Fruit fly (Drosophila melanogaster) whole organism, embryonic: ENCODE results near the gene CG7135.
A peak's percentile ranks its signal among the peaks of the same experiment; 100 is the strongest.

Experiments used
- ATbp ChIP-seq: fragments of 200-800 bp; sonication (Bioruptor generic); optimal IDR thresholded peaks from 2 replicates; lab custom pipeline; 2017; ENCODE audit warnings: missing biosample characterization, mild to moderate bottlenecking, missing genetic modification characterization, missing genetic modification reagents
- Atf6 ChIP-seq: fragments of 200-800 bp; sonication (Bioruptor generic); IDR thresholded peaks from 2 replicates; pipeline ENCODE4 v1.3.6; 2022; ENCODE audit warnings: missing biosample characterization, missing genetic modification characterization
- CG10321 ChIP-seq: fragments of 200-800 bp; sonication (Bioruptor generic); IDR thresholded peaks from 2 replicates; pipeline ENCODE4 v1.3.6; 2022; ENCODE audit warnings: missing biosample characterization, missing genetic modification characterization
- CG10462 ChIP-seq: fragments of 200-800 bp; sonication (Bioruptor generic); optimal IDR thresholded peaks from 2 replicates; lab custom pipeline; 2016; ENCODE audit warnings: missing biosample characterization, missing genetic modification characterization
- CG11504 ChIP-seq: fragments of 200-800 bp; sonication (Bioruptor generic); optimal IDR thresholded peaks from 3 replicates; lab custom pipeline; 2019; ENCODE audit warnings: missing biosample characterization, mild to moderate bottlenecking, missing genetic modification characterization, moderate library complexity
- CG15601 ChIP-seq: fragments of 200-800 bp; sonication (Bioruptor generic); optimal IDR thresholded peaks from 3 replicates; lab custom pipeline; 2019; ENCODE audit warnings: missing biosample characterization, mild to moderate bottlenecking, missing genetic modification characterization, moderate library complexity
- CG17802 ChIP-seq: fragments of 200-800 bp; sonication (Bioruptor generic); optimal IDR thresholded peaks from 2 replicates; lab custom pipeline; 2018; ENCODE audit warnings: missing biosample characterization, mild to moderate bottlenecking, missing genetic modification characterization, moderate library complexity
- CG18011 ChIP-seq: fragments of 200-800 bp; sonication (Bioruptor generic); optimal IDR thresholded peaks from 2 replicates; lab custom pipeline; 2017; ENCODE audit warnings: missing biosample characterization, missing genetic modification characterization, mild to moderate bottlenecking, moderate library complexity, missing genotype
- CG1832 ChIP-seq: fragments of 200-800 bp; sonication (Bioruptor generic); optimal IDR thresholded peaks from 2 replicates; lab custom pipeline; 2017; ENCODE audit warnings: missing biosample characterization, mild to moderate bottlenecking, missing genetic modification characterization, inconsistent platforms
- CG2889 ChIP-seq: fragments of 200-800 bp; sonication (Bioruptor generic); IDR thresholded peaks from 3 replicates; pipeline ENCODE4 v1.3.6; 2022; ENCODE audit warnings: missing biosample characterization, missing genetic modification characterization
- CG33213 ChIP-seq: fragments of 200-800 bp; sonication (Bioruptor generic); optimal IDR thresholded peaks from 3 replicates; lab custom pipeline; 2016; ENCODE audit warnings: missing biosample characterization, missing genetic modification characterization
- CG34376 ChIP-seq: fragments of 200-800 bp; sonication (Bioruptor generic); optimal IDR thresholded peaks from 2 replicates; lab custom pipeline; 2018; ENCODE audit warnings: missing biosample characterization, mild to moderate bottlenecking, missing genetic modification characterization
- CG7372 ChIP-seq: fragments of 200-800 bp; sonication (Bioruptor generic); IDR thresholded peaks from 2 replicates; pipeline ENCODE4 v1.3.6; 2022; ENCODE audit warnings: missing biosample characterization, missing genetic modification characterization
- CG7839 ChIP-seq: fragments of 200-800 bp; sonication (Bioruptor generic); optimal IDR thresholded peaks from 3 replicates; lab custom pipeline; 2018; ENCODE audit warnings: missing biosample characterization, mild to moderate bottlenecking, missing genetic modification characterization, moderate library complexity
- CG7928 ChIP-seq: fragments of 200-800 bp; sonication (Bioruptor generic); optimal IDR thresholded peaks from 2 replicates; lab custom pipeline; 2017; ENCODE audit warnings: missing biosample characterization, mild to moderate bottlenecking, missing genetic modification characterization
- CG8281 ChIP-seq: fragments of 200-800 bp; sonication (Bioruptor generic); optimal IDR thresholded peaks from 2 replicates; lab custom pipeline; 2018; ENCODE audit warnings: missing biosample characterization, mild to moderate bottlenecking, missing genetic modification characterization, moderate library complexity
- CTCF ChIP-seq: fragments of 200-800 bp; sonication (Bioruptor generic); optimal IDR thresholded peaks from 2 replicates; lab custom pipeline; 2017; ENCODE audit warnings: missing biosample characterization, mild to moderate bottlenecking, missing genetic modification characterization, moderate library complexity
- Dad ChIP-seq: fragments of 200-800 bp; sonication (Bioruptor generic); optimal IDR thresholded peaks from 3 replicates; lab custom pipeline; 2016; ENCODE audit warnings: missing biosample characterization, missing genetic modification characterization
- Gug ChIP-seq: fragments of 200-800 bp; sonication (Bioruptor generic); IDR thresholded peaks from 4 replicates; pipeline ENCODE4 v1.3.6; 2022; ENCODE audit warnings: missing biosample characterization, missing genetic modification characterization
- Jarid2 ChIP-seq: fragments of 200-800 bp; sonication (Bioruptor generic); optimal IDR thresholded peaks from 3 replicates; lab custom pipeline; 2017; ENCODE audit warnings: mild to moderate bottlenecking, missing biosample characterization, missing genetic modification reagents, missing genetic modification characterization
- NC2α ChIP-seq: fragments of 200-800 bp; sonication (Bioruptor generic); optimal IDR thresholded peaks from 2 replicates; lab custom pipeline; 2016; ENCODE audit warnings: missing biosample characterization, missing genetic modification characterization
- Nf-YA ChIP-seq: fragments of 200-800 bp; sonication (Bioruptor generic); IDR thresholded peaks from 2 replicates; pipeline ENCODE4 v1.3.6; 2022; ENCODE audit warnings: missing biosample characterization, missing genetic modification characterization
- Rx ChIP-seq: fragments of 200-800 bp; sonication (Bioruptor generic); IDR thresholded peaks from 2 replicates; pipeline ENCODE4 v1.3.6; 2022; ENCODE audit warnings: missing biosample characterization, missing genetic modification characterization
- Side ChIP-seq: fragments of 200-800 bp; sonication (Bioruptor generic); optimal IDR thresholded peaks from 2 replicates; lab custom pipeline; 2016; ENCODE audit warnings: missing biosample characterization, missing genetic modification characterization
- Sry-β ChIP-seq: fragments of 200-800 bp; sonication (Bioruptor generic); optimal IDR thresholded peaks from 2 replicates; lab custom pipeline; 2018; ENCODE audit warnings: missing biosample characterization, mild to moderate bottlenecking, missing genetic modification characterization, moderate library complexity
- Tbp ChIP-seq: fragments of >200 bp; optimal IDR thresholded peaks from 2 replicates; lab custom pipeline; 2018; ENCODE audit warnings: missing biosample characterization, missing genetic modification characterization
- Usf ChIP-seq: fragments of 200-800 bp; sonication (Bioruptor generic); optimal IDR thresholded peaks from 2 replicates; lab custom pipeline; 2017; ENCODE audit warnings: missing genotype, missing biosample characterization, missing genetic modification characterization
- Xbp1 ChIP-seq: fragments of 200-800 bp; sonication (Bioruptor generic); optimal IDR thresholded peaks from 3 replicates; lab custom pipeline; 2016; ENCODE audit warnings: missing biosample characterization, mild to moderate bottlenecking, missing genetic modification characterization
- YL-1 ChIP-seq: fragments of 200-800 bp; sonication (Bioruptor generic); optimal IDR thresholded peaks from 3 replicates; lab custom pipeline; 2017; ENCODE audit warnings: missing biosample characterization, mild to moderate bottlenecking, missing genetic modification characterization
- ara ChIP-seq: fragments of 200-800 bp; sonication (Bioruptor generic); IDR thresholded peaks from 2 replicates; pipeline ENCODE4 v1.3.6; 2022; ENCODE audit warnings: missing biosample characterization, missing genetic modification characterization
- az2 ChIP-seq: fragments of 200-800 bp; sonication (Bioruptor generic); optimal IDR thresholded peaks from 3 replicates; lab custom pipeline; 2016; ENCODE audit warnings: missing biosample characterization, missing genetic modification characterization
- cad ChIP-seq: fragments of >200 bp; optimal IDR thresholded peaks from 2 replicates; lab custom pipeline; 2017; ENCODE audit warnings: missing biosample characterization, missing genetic modification characterization
- chn ChIP-seq: fragments of 200-800 bp; sonication (Bioruptor generic); optimal IDR thresholded peaks from 2 replicates; lab custom pipeline; 2016; ENCODE audit warnings: missing biosample characterization, missing genetic modification characterization
- dmrt99B ChIP-seq: fragments of 200-800 bp; sonication (Bioruptor generic); optimal IDR thresholded peaks from 2 replicates; lab custom pipeline; 2018; ENCODE audit warnings: missing biosample characterization, mild to moderate bottlenecking, missing genetic modification characterization, moderate library complexity
- esg ChIP-seq: fragments of 200-800 bp; sonication (Bioruptor generic); conservative IDR thresholded peaks from 2 replicates; pipeline ENCODE4 v1.3.6; 2022; ENCODE audit warnings: missing biosample characterization, missing genetic modification characterization
- fd96Cb ChIP-seq: fragments of 200-800 bp; sonication (Bioruptor generic); optimal IDR thresholded peaks from 2 replicates; lab custom pipeline; 2018; ENCODE audit warnings: missing biosample characterization, mild to moderate bottlenecking, missing genetic modification characterization, moderate library complexity
- fu2 ChIP-seq: fragments of 200-800 bp; sonication (Bioruptor generic); optimal IDR thresholded peaks from 2 replicates; lab custom pipeline; 2016; ENCODE audit warnings: missing biosample characterization, missing genetic modification characterization
- ham ChIP-seq: fragments of 200-800 bp; sonication (Bioruptor generic); IDR thresholded peaks from 2 replicates; pipeline ENCODE4 v1.3.6; 2022; ENCODE audit warnings: missing biosample characterization, missing genetic modification characterization
- hb ChIP-seq: fragments of 200-800 bp; sonication (Bioruptor generic); IDR thresholded peaks from 3 replicates; pipeline ENCODE4 v1.3.6; 2022; ENCODE audit warnings: missing biosample characterization, missing genetic modification characterization; ENCODE audit not compliant: partially characterized antibody
- hkb ChIP-seq, 2 experiments: fragments of 200-800 bp in 1 of 2; fragments of >200 bp in 1 of 2; sonication (Bioruptor generic) in 1 of 2; IDR thresholded peaks in 1 of 2; optimal IDR thresholded peaks in 1 of 2; 2 replicates each; pipeline versions ENCODE4 v1.3.6 to Lab custom; 2017 to 2022; ENCODE audit warnings: missing biosample characterization in 1 of 2, missing genetic modification characterization in 1 of 2
- ind ChIP-seq: fragments of 200-800 bp; sonication (Bioruptor generic); optimal IDR thresholded peaks from 3 replicates; lab custom pipeline; 2016; ENCODE audit warnings: missing biosample characterization, missing genetic modification characterization
- kay ChIP-seq: fragments of 200-800 bp; sonication (Bioruptor generic); optimal IDR thresholded peaks from 2 replicates; lab custom pipeline; 2016; ENCODE audit warnings: missing biosample characterization, missing genetic modification characterization
- nerfin-2 ChIP-seq: fragments of 200-800 bp; sonication (Bioruptor generic); IDR thresholded peaks from 2 replicates; pipeline ENCODE4 v1.3.6; 2022; ENCODE audit warnings: missing biosample characterization, missing genetic modification characterization; ENCODE audit not compliant: partially characterized antibody
- pzg ChIP-seq: fragments of 200-800 bp; sonication (Bioruptor generic); optimal IDR thresholded peaks from 3 replicates; lab custom pipeline; 2018; ENCODE audit warnings: missing biosample characterization, mild to moderate bottlenecking, missing genetic modification characterization, moderate library complexity
- ranshi ChIP-seq: fragments of 200-800 bp; sonication (Bioruptor generic); IDR thresholded peaks from 2 replicates; pipeline ENCODE4 v1.3.6; 2022; ENCODE audit warnings: missing biosample characterization, missing genetic modification characterization
- sd ChIP-seq: fragments of 200-800 bp; sonication (Bioruptor generic); optimal IDR thresholded peaks from 3 replicates; lab custom pipeline; 2018; ENCODE audit warnings: missing biosample characterization, mild to moderate bottlenecking, missing genetic modification characterization, moderate library complexity
- sob ChIP-seq: fragments of 200-800 bp; sonication (Bioruptor generic); IDR thresholded peaks from 2 replicates; pipeline ENCODE4 v1.3.6; 2022; ENCODE audit warnings: missing biosample characterization, missing genetic modification characterization
- tin ChIP-seq: fragments of 200-800 bp; sonication (Bioruptor generic); optimal IDR thresholded peaks from 3 replicates; lab custom pipeline; 2016; ENCODE audit warnings: missing biosample characterization, missing genetic modification characterization
- vnd ChIP-seq: fragments of 200-800 bp; sonication (Bioruptor generic); IDR thresholded peaks from 3 replicates; pipeline ENCODE4 v1.3.6; 2022; ENCODE audit warnings: missing biosample characterization, missing genetic modification characterization; ENCODE audit not compliant: partially characterized antibody
- zf30C ChIP-seq: fragments of 200-800 bp; sonication (Bioruptor generic); optimal IDR thresholded peaks from 3 replicates; lab custom pipeline; 2018; ENCODE audit warnings: missing biosample characterization, mild to moderate bottlenecking, missing genetic modification characterization
- zfh1 ChIP-seq: fragments of 200-800 bp; sonication (Bioruptor generic); IDR thresholded peaks from 3 replicates; pipeline ENCODE4 v1.3.6; 2022; ENCODE audit warnings: missing biosample characterization, missing genetic modification characterization

The CG7135 gene

DNA sequence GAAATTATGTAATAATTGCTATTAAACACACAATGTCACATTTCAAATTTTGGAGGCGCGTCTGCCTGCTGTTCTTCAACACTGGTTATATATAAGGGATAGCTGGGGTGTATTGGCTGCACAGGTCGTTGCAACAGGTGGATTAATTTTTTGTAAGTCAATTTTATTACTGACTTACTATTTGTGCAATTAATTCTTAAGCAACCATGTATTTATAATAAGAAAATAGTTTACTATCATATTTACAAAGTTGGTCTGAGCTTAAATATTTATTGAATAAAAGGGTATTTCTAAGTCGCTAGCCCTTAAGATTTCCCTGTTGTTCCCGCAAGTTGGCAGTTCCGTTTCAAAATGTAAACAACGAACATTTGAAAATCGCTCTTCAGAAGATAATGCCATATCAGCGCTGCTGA is 10.6 kb upstream of the CG7135 start, which contains the start of gene RhoGAP16F (continued):
- TF ChIP-seq fu2 (GFP tag; lab: Kevin White, UChicago) (peak; percentile 58), CG8281 (tag; lab: Kevin White, UChicago) (peak; percentile 35), ind (GFP tag; lab: Kevin White, UChicago) (peak; percentile 89), Tbp (GFP tag; lab: Kevin White, UChicago) (no peak), az2 (peak; percentile 88), esg (peak; percentile 76), CG2889 (peak; percentile 60; the same call in 1 of the 3 replicates), Nf-YA (GFP tag; lab: Robert Waterston, UW) (peak; percentile 43; the same call in 1 of the 2 replicates), Atf6 (GFP tag; lab: Robert Waterston, UW) (peak; percentile 83), CTCF (GFP tag; lab: Kevin White, UChicago) (peak; percentile 26), CG15601 (peak; percentile 72), kay (GFP tag; lab: Kevin White, UChicago) (peak; percentile 75), CG10462 (peak; percentile 79), CG17802 (tag; lab: Kevin White, UChicago) (peak; percentile 51), zf30C (GFP tag; lab: Kevin White, UChicago) (no peak), ATbp (GFP tag; lab: Kevin White, UChicago) (peak; percentile 61), CG33213 (GFP tag; lab: Kevin White, UChicago) (peak; percentile 59), Rx (GFP tag; lab: Robert Waterston, UW) (peak; percentile 53; the same call in 1 of the 2 replicates), Jarid2 (GFP tag; lab: Kevin White, UChicago) (peak; percentile 24), CG18011 (GFP tag; lab: Kevin White, UChicago) (peak; percentile 61), Sry-β (GFP tag; lab: Kevin White, UChicago) (peak; percentile 6), Gug (GFP tag; lab: Robert Waterston, UW) (peak; percentile 83), CG34376 (GFP tag; lab: Kevin White, UChicago) (peak; percentile 69), vnd (GFP tag; lab: Robert Waterston, UW) (no peak), chn (GFP tag; lab: Kevin White, UChicago) (peak; percentile 84), nerfin-2 (GFP tag; lab: Robert Waterston, UW) (no peak), sd (tag; lab: Kevin White, UChicago) (peak; percentile 58), ham (0 out of 2 replicates have a peak, but pooled peaks have one; percentile 22), CG10321 (GFP tag; lab: Robert Waterston, UW) (peak; percentile 43; the same call in 1 of the 2 replicates), Dad (peak; percentile 74), Side (GFP tag; lab: Kevin White, UChicago) (peak; percentile 68), fd96Cb (peak; percentile 87), pzg (peak; percentile 39), CG1832 (GFP tag; lab: Kevin White, UChicago) (no peak), CG11504 (tag; lab: Kevin White, UChicago) (peak; percentile 84), tin (GFP tag; lab: Kevin White, UChicago) (peak; percentile 85), sob (peak; percentile 88), CG7372 (GFP tag; lab: Robert Waterston, UW) (peak; percentile 74), zfh1 (GFP tag; lab: Robert Waterston, UW) (peak; percentile 90), cad (GFP tag; lab: Kevin White, UChicago) (no peak), hkb (optimal IDR thresholded peaks at IDR 0.05; lab: Kevin White, UChicago) (no peak), hkb (GFP tag; IDR thresholded peaks at IDR 0.05; lab: Robert Waterston, UW) (peak; percentile 79), CG7928 (peak; percentile 36), ranshi (GFP tag; lab: Robert Waterston, UW) (peak; percentile 79), ara (GFP tag; lab: Robert Waterston, UW) (peak; percentile 79), Xbp1 (GFP tag; lab: Kevin White, UChicago) (peak; percentile 92), CG7839 (peak; percentile 88), dmrt99B (tag; lab: Kevin White, UChicago) (peak; percentile 83), hb (GFP tag; lab: Robert Waterston, UW) (no peak), NC2α (GFP tag; lab: Kevin White, UChicago) (no peak), Usf (peak; percentile 67), YL-1 (GFP tag; lab: Kevin White, UChicago) (peak; percentile 12)
